Fruit fly (Drosophila melanogaster) whole organism, prepupa: Measurements from ENCODE around the gene CG7120.

Experiments
- CG11294 ChIP-seq: fragments of 200-800 bp; sonication (Bioruptor generic); IDR thresholded peaks from 2 replicates; pipeline ENCODE4 v1.3.6; 2022; ENCODE audit warnings: missing biosample characterization, missing genetic modification characterization
- CG1621 ChIP-seq: fragments of 200-800 bp; sonication (Bioruptor generic); optimal IDR thresholded peaks from 3 replicates; lab custom pipeline; 2018; ENCODE audit warnings: missing biosample characterization, mild to moderate bottlenecking, missing genetic modification characterization
- CG6163 ChIP-seq: fragments of 200-800 bp; sonication (Bioruptor generic); IDR thresholded peaks from 3 replicates; pipeline ENCODE4 v1.3.6; 2022; ENCODE audit warnings: missing biosample characterization, missing genetic modification characterization
- CG6808 ChIP-seq: fragments of 200-800 bp; sonication (Bioruptor generic); optimal IDR thresholded peaks from 3 replicates; lab custom pipeline; 2017; ENCODE audit warnings: missing biosample characterization, missing genetic modification characterization, mild to moderate bottlenecking, moderate library complexity, missing genetic modification reagents
- CG6854 ChIP-seq: fragments of 200-800 bp; sonication (Bioruptor generic); optimal IDR thresholded peaks from 2 replicates; lab custom pipeline; 2017; ENCODE audit warnings: missing biosample characterization, mild to moderate bottlenecking, missing genetic modification characterization
- CG8632 ChIP-seq: fragments of 200-800 bp; sonication (Bioruptor generic); optimal IDR thresholded peaks from 3 replicates; lab custom pipeline; 2016; ENCODE audit warnings: missing biosample characterization, missing genetic modification characterization
- OdsH ChIP-seq: fragments of 200-800 bp; sonication (Bioruptor generic); optimal IDR thresholded peaks from 3 replicates; lab custom pipeline; 2016; ENCODE audit warnings: missing biosample characterization, missing genetic modification characterization
- salr ChIP-seq, 2 experiments: fragments of 200-800 bp; sonication (Bioruptor generic); optimal IDR thresholded peaks; 3 replicates each; lab custom pipeline; 2016 to 2018; ENCODE audit warnings: missing biosample characterization in 2 of 2, missing genetic modification characterization in 2 of 2, mild to moderate bottlenecking in 1 of 2
- svp ChIP-seq: fragments of 200-800 bp; sonication (Bioruptor generic); peaks from one replicate; lab custom pipeline; 2016; ENCODE audit warnings: missing biosample characterization, missing genetic modification characterization

DNA sequence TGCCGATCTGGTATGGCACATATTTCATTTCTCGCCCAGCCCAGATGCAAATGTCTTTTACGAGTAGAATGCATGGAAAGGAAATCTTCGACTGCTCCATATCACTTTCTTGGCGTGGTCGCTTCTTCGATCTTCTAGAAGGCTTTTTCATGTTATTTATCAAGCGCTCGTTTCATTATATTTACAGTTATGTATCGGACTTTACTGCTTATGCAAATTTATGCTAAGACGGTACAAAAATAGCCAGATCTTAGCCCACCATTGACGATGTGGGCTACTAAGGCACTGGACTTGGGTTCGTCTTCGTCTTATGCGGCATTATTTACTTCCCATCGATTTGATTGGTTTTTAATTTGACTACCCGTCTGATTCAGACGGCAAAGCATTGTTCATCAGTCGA is 32.5 kb upstream of the CG7120 start:
- no peak for TF ChIP-seq CG6808
- no peak for TF ChIP-seq CG1621 (tag; lab: Kevin White, UChicago)
- TF ChIP-seq CG6163, result no peak
- no peak for TF ChIP-seq OdsH (GFP tag; lab: Kevin White, UChicago)
- TF ChIP-seq CG11294 (GFP tag; lab: Robert Waterston, UW), result no peak
- no peak for TF ChIP-seq salr (GFP tag; optimal IDR thresholded peaks at IDR 0.05; lab: Kevin White, UChicago)
- no peak for TF ChIP-seq CG6854 (GFP tag; lab: Kevin White, UChicago)
- no peak for TF ChIP-seq svp (GFP tag; lab: Kevin White, UChicago)
- no peak for TF ChIP-seq CG8632
